Worm (Caenorhabditis elegans) whole organism, L4 larva: ENCODE data around the gene rin-1.

Experiments used
- D1046.2 ChIP-seq: fragments of 200-800 bp; sonication (Bioruptor generic); IDR thresholded peaks from 2 replicates; pipeline ENCODE4 v1.3.6; 2022; ENCODE audit warnings: missing genetic modification characterization, missing compliant biosample characterization
- F10B5.3 ChIP-seq: sonication (generic microtip); optimal IDR thresholded peaks from 2 replicates; lab custom pipeline; 2016; ENCODE audit warnings: mild to moderate bottlenecking, missing genetic modification characterization, missing compliant biosample characterization
- F37D6.2 ChIP-seq: sonication (generic microtip); optimal IDR thresholded peaks from 2 replicates; lab custom pipeline; 2016; ENCODE audit warnings: mild to moderate bottlenecking, missing genetic modification characterization, missing compliant biosample characterization
- F44E2.7 ChIP-seq: fragments of 200-800 bp; sonication (Bioruptor generic); IDR thresholded peaks from 2 replicates; pipeline ENCODE4 v2.1.2; 2022; ENCODE audit warnings: missing genetic modification characterization, missing compliant biosample characterization
- F49E8.2 ChIP-seq: sonication (generic microtip); optimal IDR thresholded peaks from 2 replicates; lab custom pipeline; 2016; ENCODE audit warnings: missing compliant biosample characterization, mild to moderate bottlenecking, missing genetic modification characterization, borderline replicate concordance
- T20F7.1 ChIP-seq: fragments of 200-800 bp; sonication (Bioruptor generic); optimal IDR thresholded peaks from 2 replicates; lab custom pipeline; 2018; ENCODE audit warnings: mild to moderate bottlenecking, missing genetic modification characterization, missing compliant biosample characterization
- T26A8.4 ChIP-seq: fragments of 200-800 bp; sonication (Bioruptor generic); IDR thresholded peaks from 2 replicates; pipeline ENCODE4 v1.3.6; 2022; ENCODE audit warnings: missing genetic modification characterization, missing compliant biosample characterization
- Y105C5A.15 ChIP-seq: fragments of 200-800 bp; sonication (Bioruptor generic); IDR thresholded peaks from 2 replicates; pipeline ENCODE4 v1.3.6; 2022; ENCODE audit warnings: missing genetic modification characterization, missing compliant biosample characterization
- Y48G9A.11 ChIP-seq: fragments of 200-800 bp; sonication (Bioruptor generic); IDR thresholded peaks from 2 replicates; pipeline ENCODE4 v1.3.6; 2022; ENCODE audit warnings: missing genetic modification reagents, missing genetic modification characterization, missing compliant biosample characterization
- Y5F2A.4 ChIP-seq: fragments of 200-800 bp; sonication (Bioruptor generic); optimal IDR thresholded peaks from 2 replicates; lab custom pipeline; 2018; ENCODE audit warnings: mild to moderate bottlenecking, missing genetic modification characterization, missing compliant biosample characterization
- ZK546.5 ChIP-seq, 2 experiments: sonication (generic microtip); optimal IDR thresholded peaks; 2 replicates each; lab custom pipeline; 2017; ENCODE audit warnings: missing biosample characterization in 2 of 2, missing genetic modification characterization in 2 of 2
- aha-1 ChIP-seq: fragments of 150-350 bp; peaks from one replicate; lab custom pipeline; 2014; ENCODE audit warnings: missing biosample characterization, missing genetic modification characterization
- ceh-20 ChIP-seq: fragments of 200-800 bp; sonication (Bioruptor generic); IDR thresholded peaks from 2 replicates; pipeline ENCODE4 v1.3.6; 2022; ENCODE audit warnings: missing genetic modification reagents, missing genetic modification characterization, missing compliant biosample characterization
- ceh-44 ChIP-seq: fragments of 200-800 bp; sonication (Bioruptor generic); IDR thresholded peaks from 2 replicates; pipeline ENCODE4 v1.3.6; 2022; ENCODE audit warnings: missing genetic modification reagents, missing genetic modification characterization, missing compliant biosample characterization
- ceh-62 ChIP-seq: sonication (generic microtip); optimal IDR thresholded peaks from 2 replicates; lab custom pipeline; 2017; ENCODE audit warnings: missing biosample characterization, missing genetic modification characterization
- ceh-82 ChIP-seq: sonication (generic microtip); optimal IDR thresholded peaks from 2 replicates; lab custom pipeline; 2017; ENCODE audit warnings: missing biosample characterization, missing genetic modification characterization
- ces-1 ChIP-seq: fragments of 150-350 bp; sonication (generic microtip); optimal IDR thresholded peaks from 4 replicates; lab custom pipeline; 2014; ENCODE audit warnings: missing biosample characterization, missing genetic modification reagents, missing genetic modification characterization
- ctbp-1 ChIP-seq: fragments of 200-800 bp; sonication (Bioruptor generic); IDR thresholded peaks from 2 replicates; pipeline ENCODE4 v1.3.6; 2022; ENCODE audit warnings: missing genetic modification reagents, missing genetic modification characterization, missing compliant biosample characterization
- daf-8 ChIP-seq: fragments of 200-800 bp; sonication (Bioruptor generic); IDR thresholded peaks from 2 replicates; pipeline ENCODE4 v1.3.6; 2022; ENCODE audit warnings: missing genetic modification characterization, missing compliant biosample characterization
- dpl-1 ChIP-seq: fragments of 150-350 bp; optimal IDR thresholded peaks from 2 replicates; lab custom pipeline; 2014; ENCODE audit warnings: missing biosample characterization, missing genetic modification reagents, missing genetic modification characterization
- duxl-1 ChIP-seq: sonication (generic microtip); optimal IDR thresholded peaks from 2 replicates; lab custom pipeline; 2016; ENCODE audit warnings: mild to moderate bottlenecking, missing genetic modification characterization, moderate library complexity, missing compliant biosample characterization; ENCODE audit not compliant: poor library complexity
- fkh-10 ChIP-seq: fragments of 150-350 bp; optimal IDR thresholded peaks from 2 replicates; lab custom pipeline; 2014; ENCODE audit warnings: missing biosample characterization, missing genetic modification reagents, missing genetic modification characterization
- gei-8 ChIP-seq: fragments of 200-800 bp; sonication (Bioruptor generic); optimal IDR thresholded peaks from 2 replicates; lab custom pipeline; 2018; ENCODE audit warnings: mild to moderate bottlenecking, missing genetic modification characterization, missing compliant biosample characterization
- hlh-11 ChIP-seq: fragments of 200-800 bp; sonication (Bioruptor generic); optimal IDR thresholded peaks from 2 replicates; lab custom pipeline; 2018; ENCODE audit warnings: mild to moderate bottlenecking, missing genetic modification characterization, missing compliant biosample characterization
- hmg-1.1 ChIP-seq: fragments of 200-800 bp; sonication (Bioruptor generic); IDR thresholded peaks from 2 replicates; pipeline ENCODE4 v1.3.6; 2022; ENCODE audit warnings: missing genetic modification reagents, missing genetic modification characterization, missing compliant biosample characterization
- lim-7 ChIP-seq: fragments of 200-800 bp; sonication (Bioruptor generic); IDR thresholded peaks from 2 replicates; pipeline ENCODE4 v1.3.6; 2022; ENCODE audit warnings: missing genetic modification characterization, missing compliant biosample characterization
- lsy-2 ChIP-seq, 2 experiments: fragments of 150-350 bp in 1 of 2; sonication (generic microtip) in 1 of 2; optimal IDR thresholded peaks; 2 replicates each; lab custom pipeline; 2014 to 2017; ENCODE audit warnings: missing biosample characterization in 2 of 2, missing genetic modification characterization in 2 of 2
- madf-9 ChIP-seq: fragments of 200-800 bp; sonication (Bioruptor generic); conservative IDR thresholded peaks from 2 replicates; pipeline ENCODE4 v1.3.6; 2022; ENCODE audit warnings: missing genetic modification reagents, missing genetic modification characterization, missing compliant biosample characterization
- mdl-1 ChIP-seq, 2 experiments: fragments of 150-350 bp in 1 of 2; sonication (generic microtip) in 1 of 2; optimal IDR thresholded peaks; 2 replicates each; lab custom pipeline; 2014 to 2017; ENCODE audit warnings: missing biosample characterization in 2 of 2, missing genetic modification characterization in 2 of 2
- mdt-29 ChIP-seq: fragments of 200-800 bp; sonication (Bioruptor generic); IDR thresholded peaks from 2 replicates; pipeline ENCODE4 v1.3.6; 2022; ENCODE audit warnings: missing genetic modification reagents, missing genetic modification characterization, missing compliant biosample characterization
- mes-2 ChIP-seq: sonication (generic microtip); optimal IDR thresholded peaks from 2 replicates; lab custom pipeline; 2016; ENCODE audit warnings: missing genotype, mild to moderate bottlenecking, missing genetic modification characterization, missing compliant biosample characterization; ENCODE audit not compliant: poor library complexity, severe bottlenecking
- mxl-3 ChIP-seq: fragments of 200-800 bp; sonication (Bioruptor generic); optimal IDR thresholded peaks from 2 replicates; lab custom pipeline; 2018; ENCODE audit warnings: mild to moderate bottlenecking, missing genetic modification characterization, missing compliant biosample characterization
- nhr-11 ChIP-seq: fragments of 150-350 bp; optimal IDR thresholded peaks from 2 replicates; lab custom pipeline; 2014; ENCODE audit warnings: missing biosample characterization, missing genetic modification characterization
- nhr-28 ChIP-seq: fragments of 150-350 bp; optimal IDR thresholded peaks from 2 replicates; lab custom pipeline; 2014; ENCODE audit warnings: missing biosample characterization, missing genetic modification characterization
- nhr-77 ChIP-seq: fragments of 150-350 bp; optimal IDR thresholded peaks from 2 replicates; lab custom pipeline; 2014; ENCODE audit warnings: missing biosample characterization, missing genetic modification characterization
- php-3 ChIP-seq: fragments of 200-800 bp; sonication (Bioruptor generic); IDR thresholded peaks from 2 replicates; pipeline ENCODE4 v1.3.6; 2022; ENCODE audit warnings: missing genetic modification reagents, missing genetic modification characterization, missing compliant biosample characterization
- skn-1 ChIP-seq: fragments of 150-350 bp; optimal IDR thresholded peaks from 2 replicates; lab custom pipeline; 2014; ENCODE audit warnings: missing biosample characterization, missing genetic modification characterization
- spr-1 ChIP-seq: sonication (generic microtip); optimal IDR thresholded peaks from 2 replicates; lab custom pipeline; 2016; ENCODE audit warnings: mild to moderate bottlenecking, missing genetic modification characterization, missing compliant biosample characterization
- unc-62 ChIP-seq, 3 experiments: fragments of 150-350 bp in 1 of 3; sonication (generic microtip); optimal IDR thresholded peaks in 2 of 3; peaks in 1 of 3; 1 replicate in 1 of 3; 2 replicates in 2 of 3; lab custom pipeline; 2014 to 2017; ENCODE audit warnings: missing biosample characterization in 3 of 3, missing genetic modification characterization in 3 of 3, missing genetic modification reagents in 3 of 3, missing genotype in 1 of 3
- vab-7 ChIP-seq: fragments of 200-800 bp; sonication (Bioruptor generic); IDR thresholded peaks from 2 replicates; pipeline ENCODE4 v1.3.6; 2022; ENCODE audit warnings: missing genetic modification reagents, missing genetic modification characterization, missing compliant biosample characterization
- zag-1 ChIP-seq: fragments of 150-350 bp; optimal IDR thresholded peaks from 2 replicates; lab custom pipeline; 2014; ENCODE audit warnings: missing biosample characterization, missing genetic modification characterization
- zfp-3 ChIP-seq: fragments of 200-800 bp; sonication (Bioruptor generic); conservative IDR thresholded peaks from 2 replicates; pipeline ENCODE4 v1.3.6; 2022; ENCODE audit warnings: missing genetic modification reagents, missing genetic modification characterization, missing compliant biosample characterization

rin-1 gene

DNA sequence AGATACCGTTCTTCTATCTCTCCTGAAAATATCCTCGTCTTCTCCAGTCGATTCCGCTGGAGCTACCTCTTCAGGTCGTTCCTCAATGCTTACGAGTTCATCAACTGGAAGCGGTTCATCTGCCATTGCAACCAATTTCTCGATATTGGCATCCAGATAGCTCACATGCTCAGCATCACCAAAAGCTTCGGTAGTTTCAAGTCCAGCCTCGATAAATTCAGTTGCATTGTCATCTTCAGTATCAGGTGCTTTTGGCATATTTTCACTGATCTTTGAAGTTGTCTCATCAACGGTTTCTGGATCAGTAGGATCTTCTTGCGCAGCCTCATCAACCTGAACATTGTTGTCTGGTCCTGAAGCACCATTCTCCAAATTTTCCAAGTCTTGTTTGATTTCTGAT lies 26.3 kb upstream of the rin-1 start:
- TF ChIP-seq ceh-44 (no peak), mes-2 (no peak), unc-62 (GFP tag; optimal IDR thresholded peaks at IDR 0.05 in 1 of 2; lab: Kevin White, UChicago) (peak in 1 of 2 experiments; percentile 94), unc-62 (tag; optimal IDR thresholded peaks at IDR 0.05; lab: Kevin White, UChicago) (no peak), hmg-1.1 (no peak)

DNA sequence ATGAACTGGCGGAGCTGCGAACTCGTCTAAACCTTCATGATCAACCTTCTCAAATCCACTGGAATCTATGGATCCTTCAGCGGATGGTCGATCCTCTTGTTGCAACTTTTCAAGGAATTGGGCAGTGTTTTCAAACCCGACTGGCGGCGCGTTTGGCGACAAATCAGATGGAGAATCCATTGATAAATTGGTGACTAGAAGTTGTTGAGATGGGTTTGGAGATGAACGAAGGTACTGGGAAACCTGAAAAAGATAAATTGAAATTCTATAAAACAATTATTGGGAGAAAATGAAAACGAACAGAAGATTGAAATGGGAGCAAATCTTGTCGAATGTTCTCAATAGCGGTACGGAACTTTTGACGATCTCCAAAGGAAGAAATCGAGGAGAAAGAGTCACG lies 22.7 kb upstream of the rin-1 start:
- TF ChIP-seq mdt-29 (GFP tag; lab: Robert Waterston, UW) (no peak), unc-62 (GFP tag; optimal IDR thresholded peaks at IDR 0.05 in 1 of 2; lab: Kevin White, UChicago) (peak in 1 of 2 experiments; percentile 80), unc-62 (tag; optimal IDR thresholded peaks at IDR 0.05; lab: Kevin White, UChicago) (no peak), aha-1 (peak; percentile 69)

DNA sequence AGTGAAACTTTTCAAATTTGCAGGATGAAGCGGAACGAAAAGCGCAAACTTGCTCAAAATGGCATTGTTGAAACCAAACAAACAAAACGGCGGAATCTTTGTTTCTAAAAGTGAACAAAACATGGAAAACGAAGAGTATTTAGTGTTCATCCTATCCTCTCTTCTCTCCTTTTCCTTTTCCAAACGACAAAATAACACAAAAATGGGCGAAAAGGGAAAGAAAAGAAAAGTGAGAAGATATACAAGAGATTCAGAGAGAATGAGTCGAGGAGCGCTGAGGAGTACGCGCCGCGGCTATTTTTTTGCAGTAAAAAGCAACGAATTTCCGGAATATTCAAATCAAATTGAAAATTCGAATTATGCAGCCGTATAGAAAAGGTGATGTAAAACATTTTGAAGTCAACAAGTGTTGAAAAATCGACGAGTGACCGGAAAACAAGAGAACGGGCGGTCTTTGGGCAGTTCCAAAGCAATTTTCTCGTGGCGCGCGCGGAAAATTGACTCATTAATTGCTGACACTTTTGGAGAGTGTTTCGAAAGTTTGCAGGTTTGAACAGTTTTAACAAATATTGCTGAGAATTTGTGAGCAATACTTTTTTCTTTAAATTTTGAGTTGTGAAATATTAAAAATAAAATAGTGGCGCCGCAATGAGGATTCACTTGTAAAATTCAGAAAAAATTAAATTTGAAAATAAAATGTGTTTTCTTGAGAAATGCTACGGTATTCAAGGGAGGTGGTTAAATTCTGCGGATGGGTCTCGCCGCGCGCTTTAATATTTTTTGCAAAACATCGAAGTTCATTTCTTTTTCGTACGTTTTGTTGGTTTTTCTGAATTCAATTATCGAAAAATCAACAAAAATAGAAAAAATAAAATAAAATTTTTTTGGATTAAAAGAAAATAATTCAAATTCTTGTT lies 19.9 kb upstream of the rin-1 start:
- no peak for TF ChIP-seq php-3 (GFP tag; lab: Robert Waterston, UW)
- TF ChIP-seq Y105C5A.15 (GFP tag; lab: Robert Waterston, UW), result no peak
- no peak for TF ChIP-seq zfp-3 (GFP tag; lab: Robert Waterston, UW)
- TF ChIP-seq spr-1 (tag; lab: Kevin White, UChicago), result no peak
- no peak for TF ChIP-seq zag-1 (tag; lab: Kevin White, UChicago)
- peak in 1 of 2 experiments; percentile 72 for TF ChIP-seq unc-62 (GFP tag; optimal IDR thresholded peaks at IDR 0.05 in 1 of 2; lab: Kevin White, UChicago)
- TF ChIP-seq unc-62 (tag; optimal IDR thresholded peaks at IDR 0.05; lab: Kevin White, UChicago), result no peak

DNA sequence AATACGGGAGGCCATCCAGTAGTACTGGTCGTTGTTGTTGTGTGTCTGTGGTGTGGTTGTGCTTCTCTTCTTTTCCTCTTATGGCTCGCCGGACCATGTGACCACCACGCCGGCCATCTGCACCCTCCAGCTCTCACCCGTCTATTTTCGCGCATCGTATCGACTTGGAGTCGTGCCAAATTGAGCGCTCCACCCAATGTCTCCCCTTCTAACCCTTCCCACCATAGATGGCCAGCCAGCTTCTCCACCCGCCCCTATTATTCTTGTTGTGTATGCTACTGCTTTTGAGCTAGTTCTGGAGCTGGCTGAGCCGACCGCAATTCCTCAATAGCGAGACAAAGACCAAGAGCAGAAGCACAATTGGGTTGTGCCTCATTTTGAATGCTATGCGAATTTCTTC lies 17.8 kb upstream of the rin-1 start:
- TF ChIP-seq F10B5.3 (tag; lab: Kevin White, UChicago) (no peak), madf-9 (GFP tag; lab: Robert Waterston, UW) (no peak), vab-7 (GFP tag; lab: Robert Waterston, UW) (0 out of 2 replicates have a peak, but pooled peaks have one; percentile 24), T26A8.4 (GFP tag; lab: Robert Waterston, UW) (0 out of 2 replicates have a peak, but pooled peaks have one; percentile 7), ceh-20 (GFP tag; lab: Robert Waterston, UW) (no peak), hlh-11 (tag; lab: Kevin White, UChicago) (peak; percentile 20), mdt-29 (GFP tag; lab: Robert Waterston, UW) (no peak), gei-8 (no peak), mdl-1 (tag; optimal IDR thresholded peaks at IDR 0.05; lab: Kevin White, UChicago) (peak in 1 of 2 experiments; percentile 77), F44E2.7 (GFP tag; lab: Robert Waterston, UW) (no peak), mxl-3 (peak; percentile 57), ces-1 (GFP tag; lab: Kevin White, UChicago) (no peak), zfp-3 (GFP tag; lab: Robert Waterston, UW) (no peak), fkh-10 (GFP tag; lab: Kevin White, UChicago) (peak; percentile 6), lim-7 (0 out of 2 replicates have a peak, but pooled peaks have one; percentile 4), hmg-1.1 (no peak), daf-8 (GFP tag; lab: Robert Waterston, UW) (no peak), F37D6.2 (tag; lab: Kevin White, UChicago) (no peak), ZK546.5 (tag; optimal IDR thresholded peaks at IDR 0.05; lab: Kevin White, UChicago) (no peak), nhr-11 (tag; lab: Kevin White, UChicago) (no peak), T20F7.1 (GFP tag; lab: Kevin White, UChicago) (no peak), aha-1 (peak; percentile 98), dpl-1 (GFP tag; lab: Kevin White, UChicago) (no peak), duxl-1 (tag; lab: Kevin White, UChicago) (no peak), skn-1 (tag; lab: Kevin White, UChicago) (no peak), F49E8.2 (no peak), nhr-77 (no peak), ceh-62 (tag; lab: Kevin White, UChicago) (no peak), ceh-44 (no peak), lsy-2 (tag; optimal IDR thresholded peaks at IDR 0.05; lab: Kevin White, UChicago) (peak in 1 of 2 experiments; percentile 0), Y5F2A.4 (no peak), ctbp-1 (GFP tag; lab: Robert Waterston, UW) (peak; percentile 54; the same call in 1 of the 2 replicates), D1046.2 (GFP tag; lab: Robert Waterston, UW) (0 out of 2 replicates have a peak, but pooled peaks have one; percentile 43), Y48G9A.11 (GFP tag; lab: Robert Waterston, UW) (no peak), ceh-82 (tag; lab: Kevin White, UChicago) (no peak), nhr-28 (tag; lab: Kevin White, UChicago) (no peak)
